Fruit fly (Drosophila melanogaster) whole organism, embryonic: ENCODE results near the gene Fum1.

Experiments
- Antp ChIP-seq: fragments of 200-800 bp; sonication (Bioruptor generic); optimal IDR thresholded peaks from 3 replicates; lab custom pipeline; 2016; ENCODE audit warnings: missing biosample characterization, missing genetic modification characterization
- CG10147 ChIP-seq: fragments of 200-800 bp; sonication (Bioruptor generic); optimal IDR thresholded peaks from 2 replicates; lab custom pipeline; 2019; ENCODE audit warnings: missing biosample characterization, mild to moderate bottlenecking, missing genetic modification characterization, moderate library complexity
- CG10543 ChIP-seq: fragments of 200-800 bp; sonication (Bioruptor generic); optimal IDR thresholded peaks from 3 replicates; lab custom pipeline; 2017; ENCODE audit warnings: missing biosample characterization, mild to moderate bottlenecking, missing genetic modification characterization, moderate library complexity
- CG11398 ChIP-seq: fragments of 200-800 bp; sonication (Bioruptor generic); optimal IDR thresholded peaks from 2 replicates; lab custom pipeline; 2016; ENCODE audit warnings: missing biosample characterization, missing genetic modification characterization
- CG13894 ChIP-seq: fragments of 200-800 bp; sonication (Bioruptor generic); optimal IDR thresholded peaks from 3 replicates; lab custom pipeline; 2018; ENCODE audit warnings: missing biosample characterization, mild to moderate bottlenecking, missing genetic modification characterization, moderate library complexity
- CG14667 ChIP-seq: fragments of 200-800 bp; sonication (Bioruptor generic); IDR thresholded peaks from 2 replicates; pipeline ENCODE4 v1.3.6; 2022; ENCODE audit warnings: missing biosample characterization, missing genetic modification characterization
- CG14860 ChIP-seq: fragments of 200-800 bp; sonication (Bioruptor generic); IDR thresholded peaks from 3 replicates; pipeline ENCODE4 v1.3.6; 2022; ENCODE audit warnings: missing biosample characterization, missing genetic modification characterization; ENCODE audit not compliant: partially characterized antibody
- CG15011 ChIP-seq: fragments of 200-800 bp; sonication (Bioruptor generic); optimal IDR thresholded peaks from 3 replicates; lab custom pipeline; 2018; ENCODE audit warnings: missing biosample characterization, mild to moderate bottlenecking, missing genetic modification characterization
- CG15269 ChIP-seq: fragments of 200-800 bp; sonication (Bioruptor generic); optimal IDR thresholded peaks from 2 replicates; lab custom pipeline; 2018; ENCODE audit warnings: missing biosample characterization, mild to moderate bottlenecking, missing genetic modification characterization, moderate library complexity
- CG17186 ChIP-seq: fragments of 200-800 bp; sonication (Bioruptor generic); optimal IDR thresholded peaks from 3 replicates; lab custom pipeline; 2017; ENCODE audit warnings: missing biosample characterization, missing genetic modification reagents, missing genetic modification characterization
- CG2875 ChIP-seq: fragments of 200-800 bp; sonication (Bioruptor generic); optimal IDR thresholded peaks from 2 replicates; lab custom pipeline; 2017; ENCODE audit warnings: missing biosample characterization, mild to moderate bottlenecking, missing genetic modification characterization, missing genetic modification reagents
- CG32772 ChIP-seq: fragments of 200-800 bp; sonication (Bioruptor generic); IDR thresholded peaks from 2 replicates; pipeline ENCODE4 v1.3.6; 2022; ENCODE audit warnings: missing biosample characterization, missing genetic modification characterization
- CG3407 ChIP-seq: fragments of 200-800 bp; sonication (Bioruptor generic); optimal IDR thresholded peaks from 2 replicates; lab custom pipeline; 2018; ENCODE audit warnings: missing biosample characterization, mild to moderate bottlenecking, missing genetic modification characterization
- CG4404 ChIP-seq: fragments of 200-800 bp; sonication (Bioruptor generic); IDR thresholded peaks from 2 replicates; pipeline ENCODE4 v1.3.6; 2022; ENCODE audit warnings: missing biosample characterization, missing genetic modification characterization
- CG7745 ChIP-seq: fragments of 200-800 bp; sonication (Bioruptor generic); optimal IDR thresholded peaks from 2 replicates; lab custom pipeline; 2018; ENCODE audit warnings: missing biosample characterization, mild to moderate bottlenecking, missing genetic modification characterization, moderate library complexity
- CG8359 ChIP-seq: fragments of 200-800 bp; sonication (Bioruptor generic); optimal IDR thresholded peaks from 2 replicates; lab custom pipeline; 2017; ENCODE audit warnings: missing biosample characterization, mild to moderate bottlenecking, missing genetic modification characterization, borderline replicate concordance
- CG9215 ChIP-seq: fragments of 200-800 bp; sonication (Bioruptor generic); IDR thresholded peaks from 2 replicates; pipeline ENCODE4 v1.3.6; 2022; ENCODE audit warnings: missing biosample characterization, missing genetic modification characterization
- CTCF ChIP-seq: fragments of 200-800 bp; sonication (Bioruptor generic); optimal IDR thresholded peaks from 2 replicates; lab custom pipeline; 2017; ENCODE audit warnings: missing biosample characterization, mild to moderate bottlenecking, missing genetic modification characterization, moderate library complexity
- Chrac-16 ChIP-seq: fragments of 200-800 bp; sonication (Bioruptor generic); optimal IDR thresholded peaks from 3 replicates; lab custom pipeline; 2016; ENCODE audit warnings: missing biosample characterization, missing genetic modification characterization
- Dbx ChIP-seq: fragments of 200-800 bp; sonication (Bioruptor generic); IDR thresholded peaks from 3 replicates; pipeline ENCODE4 v1.3.6; 2022; ENCODE audit warnings: missing biosample characterization, missing genetic modification characterization
- Hmx ChIP-seq: fragments of 200-800 bp; sonication (Bioruptor generic); optimal IDR thresholded peaks from 2 replicates; lab custom pipeline; 2016; ENCODE audit warnings: missing biosample characterization, missing genetic modification characterization
- Hr3 ChIP-seq: fragments of 200-800 bp; sonication (Bioruptor generic); optimal IDR thresholded peaks from 3 replicates; lab custom pipeline; 2016; ENCODE audit warnings: missing biosample characterization, missing genetic modification characterization
- Hr39 ChIP-seq: fragments of >200 bp; optimal IDR thresholded peaks from 2 replicates; lab custom pipeline; 2017
- NfI ChIP-seq: fragments of 200-800 bp; sonication (Bioruptor generic); optimal IDR thresholded peaks from 3 replicates; lab custom pipeline; 2018; ENCODE audit warnings: missing biosample characterization, mild to moderate bottlenecking, missing genetic modification characterization, moderate library complexity
- Pdp1 ChIP-seq, 2 experiments: fragments of 200-800 bp; sonication (Bioruptor generic); optimal IDR thresholded peaks; 3 replicates each; lab custom pipeline; 2016; ENCODE audit warnings: missing biosample characterization in 2 of 2, missing genetic modification characterization in 2 of 2, mild to moderate bottlenecking in 1 of 2, moderate library complexity in 1 of 2
- al ChIP-seq: fragments of 200-800 bp; sonication (Bioruptor generic); IDR thresholded peaks from 2 replicates; pipeline ENCODE4 v1.3.6; 2022; ENCODE audit warnings: missing biosample characterization, missing genetic modification characterization
- ash1 ChIP-seq: fragments of 200-800 bp; sonication (Bioruptor generic); optimal IDR thresholded peaks from 2 replicates; lab custom pipeline; 2018; ENCODE audit warnings: missing biosample characterization, mild to moderate bottlenecking, missing genetic modification characterization
- bigmax ChIP-seq: fragments of 200-800 bp; sonication (Bioruptor generic); optimal IDR thresholded peaks from 2 replicates; lab custom pipeline; 2018; ENCODE audit warnings: missing biosample characterization, mild to moderate bottlenecking, missing genetic modification characterization
- bowl ChIP-seq: fragments of 200-800 bp; sonication (Bioruptor generic); IDR thresholded peaks from 2 replicates; pipeline ENCODE4 v1.3.6; 2022; ENCODE audit warnings: missing biosample characterization, missing genetic modification characterization
- cad ChIP-seq: fragments of >200 bp; optimal IDR thresholded peaks from 2 replicates; lab custom pipeline; 2017; ENCODE audit warnings: missing biosample characterization, missing genetic modification characterization
- chinmo ChIP-seq: fragments of 200-800 bp; sonication (Bioruptor generic); IDR thresholded peaks from 4 replicates; pipeline ENCODE4 v1.3.6; 2022; ENCODE audit warnings: missing biosample characterization, missing genetic modification characterization; ENCODE audit not compliant: partially characterized antibody
- chn ChIP-seq: fragments of 200-800 bp; sonication (Bioruptor generic); optimal IDR thresholded peaks from 2 replicates; lab custom pipeline; 2016; ENCODE audit warnings: missing biosample characterization, missing genetic modification characterization
- corto ChIP-seq: fragments of 200-800 bp; sonication (Bioruptor generic); optimal IDR thresholded peaks from 2 replicates; lab custom pipeline; 2016; ENCODE audit warnings: missing biosample characterization, mild to moderate bottlenecking, missing genetic modification characterization, moderate library complexity
- crol ChIP-seq: fragments of 200-800 bp; sonication (Bioruptor generic); IDR thresholded peaks from 2 replicates; pipeline ENCODE4 v1.3.6; 2022; ENCODE audit warnings: missing biosample characterization, missing genetic modification characterization
- eyg ChIP-seq: fragments of 200-800 bp; sonication (Bioruptor generic); optimal IDR thresholded peaks from 3 replicates; lab custom pipeline; 2016; ENCODE audit warnings: missing biosample characterization, missing genetic modification characterization
- fd96Cb ChIP-seq: fragments of 200-800 bp; sonication (Bioruptor generic); optimal IDR thresholded peaks from 2 replicates; lab custom pipeline; 2018; ENCODE audit warnings: missing biosample characterization, mild to moderate bottlenecking, missing genetic modification characterization, moderate library complexity
- gro ChIP-seq: fragments of 200-800 bp; sonication (Bioruptor generic); optimal IDR thresholded peaks from 2 replicates; lab custom pipeline; 2016; ENCODE audit warnings: missing biosample characterization, missing genetic modification characterization
- hbn ChIP-seq: fragments of 200-800 bp; sonication (Bioruptor generic); IDR thresholded peaks from 2 replicates; pipeline ENCODE4 v1.3.6; 2022; ENCODE audit warnings: missing biosample characterization, missing genetic modification characterization; ENCODE audit not compliant: partially characterized antibody
- hth ChIP-seq: fragments of >200 bp; optimal IDR thresholded peaks from 2 replicates; lab custom pipeline; 2017; ENCODE audit warnings: inconsistent platforms
- lab ChIP-seq: fragments of 200-800 bp; sonication (Bioruptor generic); optimal IDR thresholded peaks from 3 replicates; lab custom pipeline; 2017; ENCODE audit warnings: missing biosample characterization, missing genetic modification characterization, mild to moderate bottlenecking, moderate library complexity, missing genetic modification reagents
- mirr ChIP-seq: fragments of 200-800 bp; sonication (Bioruptor generic); optimal IDR thresholded peaks from 3 replicates; lab custom pipeline; 2018; ENCODE audit warnings: missing biosample characterization, mild to moderate bottlenecking, missing genetic modification characterization
- org-1 ChIP-seq: fragments of 200-800 bp; sonication (Bioruptor generic); optimal IDR thresholded peaks from 2 replicates; lab custom pipeline; 2017; ENCODE audit warnings: missing biosample characterization, missing genetic modification characterization
- p53 ChIP-seq: fragments of 200-800 bp; sonication (Bioruptor generic); optimal IDR thresholded peaks from 2 replicates; lab custom pipeline; 2016; ENCODE audit warnings: missing biosample characterization, missing genetic modification characterization
- phol ChIP-seq: fragments of 200-800 bp; sonication (Bioruptor generic); optimal IDR thresholded peaks from 3 replicates; lab custom pipeline; 2018; ENCODE audit warnings: missing biosample characterization, mild to moderate bottlenecking, missing genetic modification characterization, moderate library complexity
- run ChIP-seq: fragments of 200-800 bp; sonication (Bioruptor generic); optimal IDR thresholded peaks from 3 replicates; lab custom pipeline; 2018; ENCODE audit warnings: missing biosample characterization, mild to moderate bottlenecking, missing genetic modification characterization
- sisA ChIP-seq: fragments of 200-800 bp; sonication (Bioruptor generic); IDR thresholded peaks from 2 replicates; pipeline ENCODE4 v1.3.6; 2022; ENCODE audit warnings: missing biosample characterization, missing genetic modification characterization
- sr ChIP-seq: fragments of 200-800 bp; sonication (Bioruptor generic); IDR thresholded peaks from 3 replicates; pipeline ENCODE4 v1.3.6; 2022; ENCODE audit warnings: missing biosample characterization, missing genetic modification characterization
- tap ChIP-seq: fragments of 200-800 bp; optimal IDR thresholded peaks from 3 replicates; lab custom pipeline; 2019; ENCODE audit warnings: missing biosample characterization, mild to moderate bottlenecking, missing genetic modification characterization, moderate library complexity
- tgo ChIP-seq: fragments of 200-800 bp; sonication (Bioruptor generic); IDR thresholded peaks from 3 replicates; pipeline ENCODE4 v1.3.6; 2022; ENCODE audit warnings: missing biosample characterization, missing genetic modification characterization
- tna ChIP-seq: fragments of 200-800 bp; sonication (Bioruptor generic); IDR thresholded peaks from 2 replicates; pipeline ENCODE4 v1.3.6; 2022; ENCODE audit warnings: missing biosample characterization, missing genetic modification characterization; ENCODE audit not compliant: partially characterized antibody
- ttk ChIP-seq: fragments of 200-800 bp; sonication (Bioruptor generic); IDR thresholded peaks from 2 replicates; pipeline ENCODE4 v2.1.2; 2022; ENCODE audit warnings: missing biosample characterization, missing genetic modification characterization
- tx ChIP-seq: fragments of 200-800 bp; sonication (Bioruptor generic); optimal IDR thresholded peaks from 2 replicates; lab custom pipeline; 2016; ENCODE audit warnings: missing biosample characterization, missing genetic modification characterization
- vfl ChIP-seq: fragments of 200-800 bp; sonication (Bioruptor generic); optimal IDR thresholded peaks from 2 replicates; lab custom pipeline; 2016; ENCODE audit warnings: missing biosample characterization, missing genetic modification characterization

Fum1 gene

dm6 chrX:6719968-6720367, 41.7 kb downstream of the Fum1 start (continued):
- TF ChIP-seq Hr3 (GFP tag; lab: Kevin White, UChicago), result no peak
- TF ChIP-seq bowl (GFP tag; lab: Robert Waterston, UW), result no peak
- TF ChIP-seq cad (GFP tag; lab: Kevin White, UChicago), result no peak
- no peak for TF ChIP-seq CG17186 (GFP tag; lab: Kevin White, UChicago)
- no peak for TF ChIP-seq tna
- no peak for TF ChIP-seq tgo (GFP tag; lab: Robert Waterston, UW)
- TF ChIP-seq Hr39 (lab: Kevin White, UChicago), result no peak
- TF ChIP-seq CG7745 (tag; lab: Kevin White, UChicago), result no peak
- no peak for TF ChIP-seq CG8359 (GFP tag; lab: Kevin White, UChicago)
- no peak for TF ChIP-seq hbn (GFP tag; lab: Robert Waterston, UW)
- TF ChIP-seq vfl (GFP tag; lab: Kevin White, UChicago), result no peak
- no peak for TF ChIP-seq crol (GFP tag; lab: Robert Waterston, UW)
- TF ChIP-seq CTCF (GFP tag; lab: Kevin White, UChicago), result no peak
- no peak for TF ChIP-seq Pdp1 (GFP tag; optimal IDR thresholded peaks at IDR 0.05; lab: Kevin White, UChicago)
- peak; percentile 24; the same call in 1 of the 2 replicates for TF ChIP-seq al (GFP tag; lab: Robert Waterston, UW)
- no peak for TF ChIP-seq NfI (GFP tag; lab: Kevin White, UChicago)
- no peak for TF ChIP-seq hth (lab: Kevin White, UChicago)
- no peak for TF ChIP-seq Antp (GFP tag; lab: Kevin White, UChicago)
- no peak for TF ChIP-seq phol (tag; lab: Kevin White, UChicago)
- TF ChIP-seq Hmx (GFP tag; lab: Kevin White, UChicago), result no peak
- no peak for TF ChIP-seq mirr
- TF ChIP-seq tx, result no peak
- TF ChIP-seq CG3407, result no peak
- TF ChIP-seq Chrac-16 (GFP tag; lab: Kevin White, UChicago), result no peak
- no peak for TF ChIP-seq tap
- no peak for TF ChIP-seq gro (GFP tag; lab: Kevin White, UChicago)
- no peak for TF ChIP-seq CG15011 (GFP tag; lab: Kevin White, UChicago)
- TF ChIP-seq run (tag; lab: Kevin White, UChicago), result no peak
- TF ChIP-seq Dbx (GFP tag; lab: Robert Waterston, UW), result 0 out of 3 replicates have a peak, but pooled peaks have one; percentile 41
- no peak for TF ChIP-seq org-1
- TF ChIP-seq CG11398 (GFP tag; lab: Kevin White, UChicago), result no peak
- peak; percentile 45 for TF ChIP-seq CG10543
- TF ChIP-seq CG32772 (GFP tag; lab: Robert Waterston, UW), result no peak
- TF ChIP-seq chinmo (GFP tag; lab: Robert Waterston, UW), result no peak
- TF ChIP-seq CG10147 (GFP tag; lab: Kevin White, UChicago), result no peak
- no peak for TF ChIP-seq eyg (GFP tag; lab: Kevin White, UChicago)
- no peak for TF ChIP-seq ttk
- TF ChIP-seq CG13894 (tag; lab: Kevin White, UChicago), result no peak
- no peak for TF ChIP-seq ash1 (GFP tag; lab: Kevin White, UChicago)
- TF ChIP-seq CG9215 (GFP tag; lab: Robert Waterston, UW), result no peak
- no peak for TF ChIP-seq CG4404
- no peak for TF ChIP-seq chn (GFP tag; lab: Kevin White, UChicago)
- TF ChIP-seq bigmax (GFP tag; lab: Kevin White, UChicago), result no peak
- TF ChIP-seq sisA (GFP tag; lab: Robert Waterston, UW), result no peak
- TF ChIP-seq CG14860 (GFP tag; lab: Robert Waterston, UW), result no peak
- no peak for TF ChIP-seq sr (GFP tag; lab: Robert Waterston, UW)
- TF ChIP-seq CG14667, result no peak
- TF ChIP-seq p53, result no peak
- TF ChIP-seq lab, result peak; percentile 46
- TF ChIP-seq corto (GFP tag; lab: Kevin White, UChicago), result no peak
- no peak for TF ChIP-seq CG15269 (tag; lab: Kevin White, UChicago)
- no peak for TF ChIP-seq fd96Cb
- TF ChIP-seq CG2875 (GFP tag; lab: Kevin White, UChicago), result no peak
